Worm (Caenorhabditis elegans) whole organism, L3 larva: Measurements from ENCODE around the gene Y54F10BM.3.

Experiments used
- ZK546.5 ChIP-seq: sonication (generic microtip); optimal IDR thresholded peaks from 2 replicates; lab custom pipeline; 2017; ENCODE audit warnings: missing biosample characterization, missing genetic modification characterization
- aly-2 ChIP-seq: fragments of 150-350 bp; optimal IDR thresholded peaks from 2 replicates; lab custom pipeline; 2014; ENCODE audit warnings: missing biosample characterization, missing genetic modification characterization
- ceh-28 ChIP-seq: fragments of 150-350 bp; optimal IDR thresholded peaks from 2 replicates; lab custom pipeline; 2014; ENCODE audit warnings: missing biosample characterization, missing genetic modification reagents, missing genetic modification characterization
- ceh-9 ChIP-seq: sonication (generic microtip); optimal IDR thresholded peaks from 2 replicates; lab custom pipeline; 2018; ENCODE audit warnings: missing biosample characterization, missing genetic modification characterization
- egl-5 ChIP-seq: fragments of 150-350 bp; optimal IDR thresholded peaks from 2 replicates; lab custom pipeline; 2017; ENCODE audit warnings: missing biosample characterization, missing genetic modification reagents, missing genetic modification characterization, inconsistent platforms
- elt-1 ChIP-seq: fragments of 150-350 bp; optimal IDR thresholded peaks from 2 replicates; lab custom pipeline; 2014; ENCODE audit warnings: missing biosample characterization, missing genetic modification characterization
- elt-2 ChIP-seq: sonication (generic microtip); optimal IDR thresholded peaks from 2 replicates; lab custom pipeline; 2016; ENCODE audit warnings: missing genetic modification reagents, mild to moderate bottlenecking, missing genetic modification characterization, missing compliant biosample characterization
- fkh-10 ChIP-seq: sonication (generic microtip); optimal IDR thresholded peaks from 2 replicates; lab custom pipeline; 2017; ENCODE audit warnings: missing biosample characterization, missing genetic modification reagents, missing genetic modification characterization
- fkh-2 ChIP-seq: fragments of 150-350 bp; optimal IDR thresholded peaks from 2 replicates; lab custom pipeline; 2014; ENCODE audit warnings: missing biosample characterization, missing genetic modification reagents, missing genetic modification characterization
- fos-1 ChIP-seq: fragments of 150-350 bp; optimal IDR thresholded peaks from 2 replicates; lab custom pipeline; 2014; ENCODE audit warnings: missing biosample characterization, missing genetic modification characterization
- hmg-11 ChIP-seq: sonication (generic microtip); optimal IDR thresholded peaks from 2 replicates; lab custom pipeline; 2016; ENCODE audit warnings: missing genetic modification characterization, missing compliant biosample characterization
- lin-39 ChIP-seq: fragments of 150-350 bp; optimal IDR thresholded peaks from 2 replicates; lab custom pipeline; 2018; ENCODE audit warnings: missing biosample characterization, missing genetic modification reagents, missing genetic modification characterization
- lsy-12 ChIP-seq: sonication (generic microtip); optimal IDR thresholded peaks from 2 replicates; lab custom pipeline; 2016; ENCODE audit warnings: mild to moderate bottlenecking, missing genetic modification characterization, missing compliant biosample characterization
- mml-1 ChIP-seq: fragments of 150-350 bp; sonication (generic microtip); optimal IDR thresholded peaks from 3 replicates; lab custom pipeline; 2014; ENCODE audit warnings: missing biosample characterization, missing genetic modification characterization
- nfya-1 ChIP-seq: sonication (generic microtip); optimal IDR thresholded peaks from 2 replicates; lab custom pipeline; 2017; ENCODE audit warnings: missing genetic modification characterization, mild to moderate bottlenecking, missing compliant biosample characterization, antibody characterized with exemption, moderate library complexity; ENCODE audit not compliant: insufficient read depth
- nhr-11 ChIP-seq: fragments of 150-350 bp; optimal IDR thresholded peaks from 2 replicates; lab custom pipeline; 2014; ENCODE audit warnings: missing biosample characterization, missing genetic modification characterization
- nhr-23 ChIP-seq: fragments of 150-350 bp; optimal IDR thresholded peaks from 2 replicates; lab custom pipeline; 2014; ENCODE audit warnings: missing biosample characterization, missing genetic modification reagents, missing genetic modification characterization
- nhr-237 ChIP-seq: fragments of 150-350 bp; optimal IDR thresholded peaks from 2 replicates; lab custom pipeline; 2014; ENCODE audit warnings: missing biosample characterization, missing genetic modification characterization
- nhr-25 ChIP-seq: sonication (generic microtip); optimal IDR thresholded peaks from 2 replicates; lab custom pipeline; 2017; ENCODE audit warnings: missing biosample characterization, missing genetic modification characterization
- nhr-28 ChIP-seq: fragments of 150-350 bp; optimal IDR thresholded peaks from 2 replicates; lab custom pipeline; 2014; ENCODE audit warnings: missing biosample characterization, missing genetic modification characterization
- nhr-43 ChIP-seq: sonication (generic microtip); optimal IDR thresholded peaks from 2 replicates; lab custom pipeline; 2016; ENCODE audit warnings: mild to moderate bottlenecking, missing genetic modification characterization, missing compliant biosample characterization; ENCODE audit not compliant: poor library complexity, severe bottlenecking
- nhr-67 ChIP-seq: fragments of 150-350 bp; optimal IDR thresholded peaks from 2 replicates; lab custom pipeline; 2014; ENCODE audit warnings: missing biosample characterization, missing genetic modification characterization
- pha-4 ChIP-seq: fragments of 150-350 bp; optimal IDR thresholded peaks from 2 replicates; lab custom pipeline; 2014; ENCODE audit warnings: missing biosample characterization, missing genetic modification reagents, missing genetic modification characterization
- pqm-1 ChIP-seq: fragments of 150-350 bp; optimal IDR thresholded peaks from 2 replicates; lab custom pipeline; 2017; ENCODE audit warnings: missing biosample characterization, missing genetic modification characterization, inconsistent platforms
- sea-2 ChIP-seq: fragments of 150-350 bp; sonication (generic microtip); optimal IDR thresholded peaks from 4 replicates; lab custom pipeline; 2014; ENCODE audit warnings: missing biosample characterization, missing genetic modification reagents, missing genetic modification characterization
- skn-1 ChIP-seq: fragments of 150-350 bp; optimal IDR thresholded peaks from 2 replicates; lab custom pipeline; 2014; ENCODE audit warnings: missing biosample characterization, missing genetic modification characterization
- snpc-4 ChIP-seq: fragments of 150-350 bp; optimal IDR thresholded peaks from 2 replicates; lab custom pipeline; 2014; ENCODE audit warnings: missing biosample characterization, missing genetic modification characterization
- unc-39 ChIP-seq: sonication (generic microtip); optimal IDR thresholded peaks from 4 replicates; lab custom pipeline; 2017; ENCODE audit warnings: missing biosample characterization, missing genetic modification characterization
- unc-62 ChIP-seq: fragments of 150-350 bp; sonication (generic microtip); optimal IDR thresholded peaks from 4 replicates; lab custom pipeline; 2014; ENCODE audit warnings: missing biosample characterization, missing genetic modification reagents, missing genetic modification characterization
- zag-1 ChIP-seq: fragments of 150-350 bp; optimal IDR thresholded peaks from 2 replicates; lab custom pipeline; 2014; ENCODE audit warnings: missing biosample characterization, missing genetic modification characterization

The Y54F10BM.3 gene

ce11 chrIII:2279457-2279856, 2.4 kb upstream of the Y54F10BM.3 start, which contains the start of gene Y54F10BM.23:
TSS of gene Y54F10BM.23 (minus strand) at chrIII:2279557.
- TF ChIP-seq ZK546.5 (no peak), fkh-10 (no peak), nhr-67 (tag; lab: Kevin White, UChicago) (no peak), pha-4 (no peak), nhr-25 (no peak), fkh-2 (tag; lab: Kevin White, UChicago) (no peak), egl-5 (tag; lab: Kevin White, UChicago) (no peak), nhr-11 (no peak), lin-39 (tag; lab: Kevin White, UChicago) (no peak), zag-1 (no peak), ceh-28 (no peak), unc-39 (tag; lab: Kevin White, UChicago) (no peak), nfya-1 (no peak), unc-62 (no peak), lsy-12 (tag; lab: Kevin White, UChicago) (no peak)
- TF ChIP-seq, all 47 proteins: peak for 0

- no peak for TF ChIP-seq elt-1 (tag; lab: Kevin White, UChicago)
These were observed 1.3 kb upstream of the Y54F10BM.3 start, which contains the start of gene Y54F10BM.22 for ce11 chrIII:2280569-2280968. TSS of gene Y54F10BM.22 (plus strand) at chrIII:2280899.

ce11 chrIII:2283341-2283847, 1.6 kb downstream of the Y54F10BM.3 start:
- TF ChIP-seq hmg-11 (tag; lab: Kevin White, UChicago), result no peak
- no peak for TF ChIP-seq nhr-67 (tag; lab: Kevin White, UChicago)
- TF ChIP-seq nhr-23 (tag; lab: Kevin White, UChicago), result no peak
- TF ChIP-seq egl-5 (tag; lab: Kevin White, UChicago), result no peak
- TF ChIP-seq aly-2 (tag; lab: Kevin White, UChicago), result no peak
- TF ChIP-seq snpc-4 (tag; lab: Kevin White, UChicago), result no peak
- TF ChIP-seq ceh-28, result peak; percentile 97

- TF ChIP-seq elt-1 (tag; lab: Kevin White, UChicago) (no peak), mml-1 (tag; lab: Kevin White, UChicago) (no peak), sea-2 (GFP tag; lab: Kevin White, UChicago) (no peak), lsy-12 (tag; lab: Kevin White, UChicago) (no peak), ceh-9 (tag; lab: Kevin White, UChicago) (no peak), nhr-237 (tag; lab: Kevin White, UChicago) (no peak), skn-1 (tag; lab: Kevin White, UChicago) (no peak), aly-2 (tag; lab: Kevin White, UChicago) (no peak)
These were observed 6.4 kb downstream of the Y54F10BM.3 start for ce11 chrIII:2288261-2288660.

- no peak for TF ChIP-seq ZK546.5
- peak; percentile 59 for TF ChIP-seq elt-2
- TF ChIP-seq pqm-1 (tag; lab: Kevin White, UChicago), result peak; percentile 41
These were observed 9.3 kb downstream of the Y54F10BM.3 start, which contains the start of gene fbxa-219 for ce11 chrIII:2291139-2291538. TSS of gene fbxa-219 (plus strand) at chrIII:2291415.

ce11 chrIII:2294736-2295135, 12.9 kb downstream of the Y54F10BM.3 start:
- TF ChIP-seq pha-4 (peak; percentile 99), pqm-1 (tag; lab: Kevin White, UChicago) (peak; percentile 69), elt-2 (peak; percentile 64), fkh-2 (tag; lab: Kevin White, UChicago) (no peak)

- TF ChIP-seq nhr-28 (tag; lab: Kevin White, UChicago) (no peak), ZK546.5 (no peak), nhr-43 (tag; lab: Kevin White, UChicago) (no peak), fos-1 (tag; lab: Kevin White, UChicago) (no peak), mml-1 (tag; lab: Kevin White, UChicago) (no peak)
These were observed 22.3 kb downstream of the Y54F10BM.3 start for ce11 chrIII:2304149-2304548.
